Worm (Caenorhabditis elegans): ENCODE measurements around the gene C03A7.2.

- no peak for TF ChIP-seq ceh-28 (tag; optimal IDR thresholded peaks at IDR 0.05)
- TF ChIP-seq hlh-11 (tag; optimal IDR thresholded peaks at IDR 0.05), result no peak
- TF ChIP-seq nhr-25 (tag; optimal IDR thresholded peaks at IDR 0.05; ENCODE audit: borderline replicate concordance, insufficient read depth), result no peak
- peak in 1 of 2 experiments; percentile 35 for TF ChIP-seq unc-62 (GFP tag; optimal IDR thresholded peaks at IDR 0.05 in 1 of 2)
- TF ChIP-seq unc-62 (tag; optimal IDR thresholded peaks at IDR 0.05), result no peak
- TF ChIP-seq lim-7 (GFP tag; IDR thresholded peaks at IDR 0.05), result no peak
- TF ChIP-seq ceh-32 (tag; optimal IDR thresholded peaks at IDR 0.05; ENCODE audit: poor library complexity), result no peak
Measured at ce11 chrV:5165426-5165825, 16.3 kb upstream of the C03A7.2 start, which contains the start of gene srw-140.

Measured in whole organism, L4 larva.